Fruit fly (Drosophila melanogaster) whole organism, embryonic: Measurements from ENCODE around the gene CG14839.

Experiments used
- CG10321 ChIP-seq: fragments of 200-800 bp; sonication (Bioruptor generic); IDR thresholded peaks from 2 replicates; pipeline ENCODE4 v1.3.6; 2022; ENCODE audit warnings: missing biosample characterization, missing genetic modification characterization
- CG11093 ChIP-seq: fragments of 200-800 bp; sonication (Bioruptor generic); IDR thresholded peaks from 3 replicates; pipeline ENCODE4 v1.3.6; 2022; ENCODE audit warnings: missing biosample characterization, missing genetic modification characterization
- CG15011 ChIP-seq: fragments of 200-800 bp; sonication (Bioruptor generic); optimal IDR thresholded peaks from 3 replicates; lab custom pipeline; 2018; ENCODE audit warnings: missing biosample characterization, mild to moderate bottlenecking, missing genetic modification characterization
- CG1602 ChIP-seq: fragments of 200-800 bp; sonication (Bioruptor generic); optimal IDR thresholded peaks from 3 replicates; lab custom pipeline; 2016; ENCODE audit warnings: missing biosample characterization, missing genetic modification characterization
- CG16863 ChIP-seq: fragments of 200-800 bp; sonication (Bioruptor generic); optimal IDR thresholded peaks from 3 replicates; lab custom pipeline; 2016; ENCODE audit warnings: missing biosample characterization, missing genetic modification characterization
- CG17359 ChIP-seq: fragments of 200-800 bp; sonication (Bioruptor generic); optimal IDR thresholded peaks from 3 replicates; lab custom pipeline; 2018; ENCODE audit warnings: missing biosample characterization, mild to moderate bottlenecking, missing genetic modification characterization, moderate library complexity
- CG17385 ChIP-seq: fragments of 200-800 bp; sonication (Bioruptor generic); optimal IDR thresholded peaks from 3 replicates; lab custom pipeline; 2018; ENCODE audit warnings: missing biosample characterization, mild to moderate bottlenecking, missing genetic modification characterization
- CG18262 ChIP-seq: fragments of 200-800 bp; optimal IDR thresholded peaks from 3 replicates; lab custom pipeline; 2019; ENCODE audit warnings: missing biosample characterization, mild to moderate bottlenecking, missing genetic modification characterization, moderate library complexity
- CG2199 ChIP-seq: fragments of 200-800 bp; sonication (Bioruptor generic); IDR thresholded peaks from 3 replicates; pipeline ENCODE4 v1.3.6; 2022; ENCODE audit warnings: missing biosample characterization, missing genetic modification characterization
- CG2875 ChIP-seq: fragments of 200-800 bp; sonication (Bioruptor generic); optimal IDR thresholded peaks from 2 replicates; lab custom pipeline; 2017; ENCODE audit warnings: missing biosample characterization, mild to moderate bottlenecking, missing genetic modification characterization, missing genetic modification reagents
- CG31224 ChIP-seq: fragments of 200-800 bp; sonication (Bioruptor generic); IDR thresholded peaks from 2 replicates; pipeline ENCODE4 v1.3.6; 2022; ENCODE audit warnings: missing biosample characterization, missing genetic modification characterization
- CG32532 ChIP-seq: fragments of 200-800 bp; sonication (Bioruptor generic); IDR thresholded peaks from 2 replicates; pipeline ENCODE4 v1.3.6; 2022; ENCODE audit warnings: missing biosample characterization, missing genetic modification characterization
- CG4328 ChIP-seq: fragments of 200-800 bp; sonication (Bioruptor generic); optimal IDR thresholded peaks from 3 replicates; lab custom pipeline; 2017; ENCODE audit warnings: missing biosample characterization, missing genetic modification reagents, missing genetic modification characterization
- CG4617 ChIP-seq: fragments of 200-800 bp; sonication (Bioruptor generic); optimal IDR thresholded peaks from 3 replicates; lab custom pipeline; 2016; ENCODE audit warnings: missing biosample characterization, missing genetic modification characterization, borderline replicate concordance
- CG6272 ChIP-seq: fragments of 200-800 bp; sonication (Bioruptor generic); IDR thresholded peaks from 2 replicates; pipeline ENCODE4 v1.3.6; 2022; ENCODE audit warnings: missing biosample characterization, missing genetic modification characterization
- CG6689 ChIP-seq: fragments of 200-800 bp; sonication (Bioruptor generic); IDR thresholded peaks from 2 replicates; pipeline ENCODE4 v1.3.6; 2022; ENCODE audit warnings: missing biosample characterization, missing genetic modification characterization
- CG9817 ChIP-seq: fragments of 200-800 bp; sonication (Bioruptor generic); optimal IDR thresholded peaks from 2 replicates; lab custom pipeline; 2018; ENCODE audit warnings: missing biosample characterization, mild to moderate bottlenecking, missing genetic modification characterization, moderate library complexity
- Doc3 ChIP-seq: fragments of 200-800 bp; sonication (Bioruptor generic); IDR thresholded peaks from 3 replicates; pipeline ENCODE4 v1.3.6; 2022; ENCODE audit warnings: missing biosample characterization, missing genetic modification characterization; ENCODE audit not compliant: partially characterized antibody
- Fer3 ChIP-seq: fragments of 200-800 bp; sonication (Bioruptor generic); optimal IDR thresholded peaks from 2 replicates; lab custom pipeline; 2018; ENCODE audit warnings: missing biosample characterization, mild to moderate bottlenecking, missing genetic modification characterization, moderate library complexity
- HLH4C ChIP-seq: fragments of 200-800 bp; sonication (Bioruptor generic); IDR thresholded peaks from 3 replicates; pipeline ENCODE4 v1.3.6; 2022; ENCODE audit warnings: missing biosample characterization, missing genetic modification characterization; ENCODE audit not compliant: partially characterized antibody
- Jarid2 ChIP-seq: fragments of 200-800 bp; sonication (Bioruptor generic); optimal IDR thresholded peaks from 3 replicates; lab custom pipeline; 2017; ENCODE audit warnings: mild to moderate bottlenecking, missing biosample characterization, missing genetic modification reagents, missing genetic modification characterization
- Max ChIP-seq: fragments of 200-800 bp; sonication (Bioruptor generic); optimal IDR thresholded peaks from 2 replicates; lab custom pipeline; 2016; ENCODE audit warnings: missing biosample characterization, mild to moderate bottlenecking, missing genetic modification characterization
- NK7.1 ChIP-seq: fragments of 200-800 bp; sonication (Bioruptor generic); optimal IDR thresholded peaks from 3 replicates; lab custom pipeline; 2016; ENCODE audit warnings: missing biosample characterization, missing genetic modification characterization
- Neu2 ChIP-seq: fragments of 200-800 bp; sonication (Bioruptor generic); optimal IDR thresholded peaks from 3 replicates; lab custom pipeline; 2016; ENCODE audit warnings: missing biosample characterization, missing genetic modification characterization, borderline replicate concordance
- NfI ChIP-seq: fragments of 200-800 bp; sonication (Bioruptor generic); optimal IDR thresholded peaks from 3 replicates; lab custom pipeline; 2018; ENCODE audit warnings: missing biosample characterization, mild to moderate bottlenecking, missing genetic modification characterization, moderate library complexity
- Oaz ChIP-seq: fragments of 200-800 bp; sonication (Bioruptor generic); IDR thresholded peaks from 2 replicates; pipeline ENCODE4 v1.3.6; 2022; ENCODE audit warnings: missing biosample characterization, missing genetic modification characterization
- Ptx1 ChIP-seq: fragments of 200-800 bp; sonication (Bioruptor generic); IDR thresholded peaks from 2 replicates; pipeline ENCODE4 v1.3.6; 2022; ENCODE audit warnings: missing biosample characterization, missing genetic modification characterization
- Rfx ChIP-seq: fragments of 200-800 bp; sonication (Bioruptor generic); IDR thresholded peaks from 2 replicates; pipeline ENCODE4 v1.3.6; 2022; ENCODE audit warnings: missing biosample characterization, missing genetic modification characterization
- Ssrp ChIP-seq: fragments of 200-800 bp; sonication (Bioruptor generic); optimal IDR thresholded peaks from 2 replicates; lab custom pipeline; 2018; ENCODE audit warnings: missing biosample characterization, mild to moderate bottlenecking, missing genetic modification characterization, moderate library complexity
- Xrp1 ChIP-seq: fragments of 200-800 bp; sonication (Bioruptor generic); IDR thresholded peaks from 2 replicates; pipeline ENCODE4 v1.3.6; 2022; ENCODE audit warnings: missing biosample characterization, missing genetic modification characterization
- ac ChIP-seq: fragments of 200-800 bp; sonication (Bioruptor generic); optimal IDR thresholded peaks from 3 replicates; lab custom pipeline; 2017; ENCODE audit warnings: missing biosample characterization, mild to moderate bottlenecking, missing genetic modification characterization
- ase ChIP-seq: fragments of 200-800 bp; sonication (Bioruptor generic); IDR thresholded peaks from 3 replicates; pipeline ENCODE4 v1.3.6; 2022; ENCODE audit warnings: missing biosample characterization, missing genetic modification characterization
- bbx ChIP-seq: fragments of 200-800 bp; sonication (Bioruptor generic); IDR thresholded peaks from 2 replicates; pipeline ENCODE4 v1.3.6; 2022; ENCODE audit warnings: missing biosample characterization, missing genetic modification characterization; ENCODE audit not compliant: partially characterized antibody
- bsh ChIP-seq, 2 experiments: fragments of 200-800 bp; sonication (Bioruptor generic); optimal IDR thresholded peaks; 2 replicates each; lab custom pipeline; 2017 to 2018; ENCODE audit warnings: mild to moderate bottlenecking in 2 of 2, missing biosample characterization in 2 of 2, missing genetic modification characterization in 2 of 2, moderate library complexity in 1 of 2
- btn ChIP-seq: fragments of 200-800 bp; sonication (Bioruptor generic); optimal IDR thresholded peaks from 2 replicates; lab custom pipeline; 2016; ENCODE audit warnings: missing biosample characterization, missing genetic modification characterization
- crp ChIP-seq, 2 experiments: fragments of 200-800 bp; sonication (Bioruptor generic); optimal IDR thresholded peaks; 2 replicates in 1 of 2; 3 replicates in 1 of 2; lab custom pipeline; 2017; ENCODE audit warnings: missing biosample characterization in 2 of 2, missing genetic modification characterization in 2 of 2, mild to moderate bottlenecking in 1 of 2, moderate library complexity in 1 of 2
- dmrt11E ChIP-seq: fragments of 200-800 bp; sonication (Bioruptor generic); optimal IDR thresholded peaks from 3 replicates; lab custom pipeline; 2018; ENCODE audit warnings: missing biosample characterization, mild to moderate bottlenecking, missing genetic modification characterization, moderate library complexity
- emc ChIP-seq: fragments of 200-800 bp; sonication (Bioruptor generic); optimal IDR thresholded peaks from 2 replicates; lab custom pipeline; 2016; ENCODE audit warnings: missing biosample characterization, missing genetic modification characterization
- fd64A ChIP-seq: fragments of 200-800 bp; sonication (Bioruptor generic); optimal IDR thresholded peaks from 3 replicates; lab custom pipeline; 2018; ENCODE audit warnings: missing biosample characterization, mild to moderate bottlenecking, missing genetic modification characterization
- jigr1 ChIP-seq: fragments of 200-800 bp; sonication (Bioruptor generic); IDR thresholded peaks from 3 replicates; pipeline ENCODE4 v1.3.6; 2022; ENCODE audit warnings: missing biosample characterization, missing genetic modification characterization
- lab ChIP-seq: fragments of 200-800 bp; sonication (Bioruptor generic); optimal IDR thresholded peaks from 3 replicates; lab custom pipeline; 2017; ENCODE audit warnings: missing biosample characterization, missing genetic modification characterization, mild to moderate bottlenecking, moderate library complexity, missing genetic modification reagents
- lov ChIP-seq, 2 experiments: fragments of 200-800 bp in 1 of 2; fragments of >200 bp in 1 of 2; sonication (Bioruptor generic) in 1 of 2; IDR thresholded peaks in 1 of 2; optimal IDR thresholded peaks in 1 of 2; 2 replicates in 1 of 2; 3 replicates in 1 of 2; pipeline versions ENCODE4 v1.3.6 to Lab custom; 2017 to 2022; ENCODE audit warnings: missing biosample characterization in 1 of 2, missing genetic modification characterization in 1 of 2
- prd ChIP-seq, 3 experiments: fragments of >200 bp in 2 of 3; fragments of 200-800 bp in 1 of 3; sonication (Bioruptor generic) in 1 of 3; optimal IDR thresholded peaks in 2 of 3; IDR thresholded peaks in 1 of 3; 2 replicates in 2 of 3; 3 replicates in 1 of 3; pipeline versions ENCODE4 v1.3.6 to Lab custom; 2017 to 2022; ENCODE audit warnings: missing biosample characterization in 1 of 3, missing genetic modification characterization in 1 of 3
- pros ChIP-seq: fragments of 200-800 bp; sonication (Bioruptor generic); optimal IDR thresholded peaks from 3 replicates; lab custom pipeline; 2019; ENCODE audit warnings: missing biosample characterization, mild to moderate bottlenecking, missing genetic modification characterization, moderate library complexity
- scrt ChIP-seq: fragments of 200-800 bp; sonication (Bioruptor generic); optimal IDR thresholded peaks from 2 replicates; lab custom pipeline; 2018; ENCODE audit warnings: missing biosample characterization, mild to moderate bottlenecking, missing genetic modification characterization, moderate library complexity
- sim ChIP-seq: fragments of 200-800 bp; sonication (Bioruptor generic); IDR thresholded peaks from 2 replicates; pipeline ENCODE4 v1.3.6; 2022; ENCODE audit warnings: missing biosample characterization, missing genetic modification characterization
- slp2 ChIP-seq: fragments of 200-800 bp; sonication (Bioruptor generic); optimal IDR thresholded peaks from 2 replicates; lab custom pipeline; 2016; ENCODE audit warnings: missing biosample characterization, missing genetic modification characterization
- tio ChIP-seq: fragments of 200-800 bp; sonication (Bioruptor generic); optimal IDR thresholded peaks from 2 replicates; lab custom pipeline; 2017; ENCODE audit warnings: missing biosample characterization, missing genetic modification characterization, inconsistent platforms

Gene CG14839

dm6 chr3R:14283754-14284421 is 21.7 kb downstream of the CG14839 start (continued):
- no peak for TF ChIP-seq prd (optimal IDR thresholded peaks at IDR 0.05; lab: Kevin White, UChicago)
- TF ChIP-seq prd (GFP tag; IDR thresholded peaks at IDR 0.05; lab: Robert Waterston, UW) = no peak
- TF ChIP-seq emc (GFP tag; lab: Kevin White, UChicago) = peak; percentile 89
- no peak for TF ChIP-seq lov (optimal IDR thresholded peaks at IDR 0.05; lab: Kevin White, UChicago)
- no peak for TF ChIP-seq lov (GFP tag; IDR thresholded peaks at IDR 0.05; lab: Robert Waterston, UW)
- peak; percentile 99 for TF ChIP-seq NfI (GFP tag; lab: Kevin White, UChicago)
- peak; percentile 97 for TF ChIP-seq CG6272
- peak; percentile 98 for TF ChIP-seq tio (GFP tag; lab: Kevin White, UChicago)
- peak; percentile 98 for TF ChIP-seq Ssrp (tag; lab: Kevin White, UChicago)
- TF ChIP-seq Doc3 (GFP tag; lab: Robert Waterston, UW) = no peak
- TF ChIP-seq CG17385 (GFP tag; lab: Kevin White, UChicago) = peak; percentile 97
- peak; percentile 99 for TF ChIP-seq Fer3 (tag; lab: Kevin White, UChicago)
- TF ChIP-seq Oaz (GFP tag; lab: Robert Waterston, UW) = no peak
- peak; percentile 86 to 99 for TF ChIP-seq bsh (GFP tag; optimal IDR thresholded peaks at IDR 0.05; lab: Kevin White, UChicago)
- TF ChIP-seq CG2875 (GFP tag; lab: Kevin White, UChicago) = peak; percentile 98
- TF ChIP-seq CG11093 (GFP tag; lab: Robert Waterston, UW) = peak; percentile 98
- no peak for TF ChIP-seq Ptx1
- TF ChIP-seq CG4617 (GFP tag; lab: Kevin White, UChicago) = peak; percentile 98
- TF ChIP-seq CG6689 (GFP tag; lab: Robert Waterston, UW) = no peak
- TF ChIP-seq fd64A (GFP tag; lab: Kevin White, UChicago) = peak; percentile 90
- TF ChIP-seq CG15011 = peak; percentile 98
- TF ChIP-seq Xrp1 (GFP tag; lab: Robert Waterston, UW) = no peak
- no peak for TF ChIP-seq CG2199
- TF ChIP-seq CG9817 (tag; lab: Kevin White, UChicago) = peak; percentile 98
- peak; percentile 94 for TF ChIP-seq Jarid2 (GFP tag; lab: Kevin White, UChicago)
- TF ChIP-seq sim (GFP tag; lab: Robert Waterston, UW) = no peak
- peak; percentile 99 for TF ChIP-seq CG1602 (GFP tag; lab: Kevin White, UChicago)
- no peak for TF ChIP-seq CG32532 (GFP tag; lab: Robert Waterston, UW)
- TF ChIP-seq bbx (GFP tag; lab: Robert Waterston, UW) = no peak
- TF ChIP-seq crp (GFP tag; optimal IDR thresholded peaks at IDR 0.05; lab: Kevin White, UChicago) = peak; percentile 28 to 75
- TF ChIP-seq Rfx = no peak
- TF ChIP-seq HLH4C (GFP tag; lab: Robert Waterston, UW) = no peak
- TF ChIP-seq CG16863 (GFP tag; lab: Kevin White, UChicago) = peak; percentile 95
- TF ChIP-seq dmrt11E (tag; lab: Kevin White, UChicago) = peak; percentile 97
- TF ChIP-seq CG18262 (tag; lab: Kevin White, UChicago) = peak; percentile 99
- TF ChIP-seq lab = peak; percentile 99
- no peak for TF ChIP-seq jigr1 (GFP tag; lab: Robert Waterston, UW)
- TF ChIP-seq slp2 (GFP tag; lab: Kevin White, UChicago) = peak; percentile 92
- peak; percentile 2 for TF ChIP-seq Neu2
- TF ChIP-seq Max = peak; percentile 98
- TF ChIP-seq NK7.1 = peak; percentile 60
- peak; percentile 24 for TF ChIP-seq pros
- TF ChIP-seq CG4328 (GFP tag; lab: Kevin White, UChicago) = peak; percentile 96
- TF ChIP-seq CG10321 (GFP tag; lab: Robert Waterston, UW) = no peak
- peak; percentile 89 for TF ChIP-seq ac (GFP tag; lab: Kevin White, UChicago)
- peak; percentile 98 for TF ChIP-seq scrt (GFP tag; lab: Kevin White, UChicago)
- no peak for TF ChIP-seq ase (GFP tag; lab: Robert Waterston, UW)
- peak; percentile 99 for TF ChIP-seq CG17359 (tag; lab: Kevin White, UChicago)
- TF ChIP-seq CG31224 (GFP tag; lab: Robert Waterston, UW) = no peak
- TF ChIP-seq btn (GFP tag; lab: Kevin White, UChicago) = peak; percentile 75
